Worm (Caenorhabditis elegans) whole organism, L2 larva: ENCODE results near the gene cank-26.

Experiments
- gmeb-1 ChIP-seq: fragments of 150-350 bp; optimal IDR thresholded peaks from 2 replicates; lab custom pipeline; 2014; ENCODE audit warnings: missing biosample characterization, missing genetic modification characterization
- lin-11 ChIP-seq: fragments of 150-350 bp; sonication (generic microtip); optimal IDR thresholded peaks from 2 replicates; lab custom pipeline; 2014; ENCODE audit warnings: missing biosample characterization, missing genetic modification characterization, inconsistent platforms, mixed read lengths
- lin-39 ChIP-seq: fragments of 150-350 bp; optimal IDR thresholded peaks from 2 replicates; lab custom pipeline; 2014; ENCODE audit warnings: missing biosample characterization, missing genetic modification reagents, missing genetic modification characterization
- lsy-2 ChIP-seq, 2 experiments: fragments of 150-350 bp in 1 of 2; sonication (generic microtip) in 1 of 2; optimal IDR thresholded peaks; 2 replicates each; lab custom pipeline; 2014 to 2017; ENCODE audit warnings: missing biosample characterization in 2 of 2, missing genetic modification characterization in 2 of 2
- nhr-11 ChIP-seq: fragments of 150-350 bp; optimal IDR thresholded peaks from 2 replicates; lab custom pipeline; 2014; ENCODE audit warnings: missing biosample characterization, missing genetic modification characterization
- snpc-4 ChIP-seq: fragments of 150-350 bp; optimal IDR thresholded peaks from 2 replicates; lab custom pipeline; 2014; ENCODE audit warnings: missing biosample characterization, missing genetic modification characterization
- unc-55 ChIP-seq: fragments of 150-350 bp; sonication (generic microtip); optimal IDR thresholded peaks from 3 replicates; lab custom pipeline; 2014; ENCODE audit warnings: missing biosample characterization, missing genetic modification reagents, missing genetic modification characterization
- zag-1 ChIP-seq: fragments of 150-350 bp; optimal IDR thresholded peaks from 2 replicates; lab custom pipeline; 2014; ENCODE audit warnings: missing biosample characterization, missing genetic modification characterization
- ztf-1 ChIP-seq: fragments of 200-800 bp; sonication (Bioruptor generic); conservative IDR thresholded peaks from 2 replicates; pipeline ENCODE4 v1.3.6; 2022; ENCODE audit warnings: missing genetic modification characterization, missing compliant biosample characterization
- ztf-11 ChIP-seq: sonication (generic microtip); optimal IDR thresholded peaks from 2 replicates; lab custom pipeline; 2017; ENCODE audit warnings: missing biosample characterization, missing genetic modification characterization

DNA sequence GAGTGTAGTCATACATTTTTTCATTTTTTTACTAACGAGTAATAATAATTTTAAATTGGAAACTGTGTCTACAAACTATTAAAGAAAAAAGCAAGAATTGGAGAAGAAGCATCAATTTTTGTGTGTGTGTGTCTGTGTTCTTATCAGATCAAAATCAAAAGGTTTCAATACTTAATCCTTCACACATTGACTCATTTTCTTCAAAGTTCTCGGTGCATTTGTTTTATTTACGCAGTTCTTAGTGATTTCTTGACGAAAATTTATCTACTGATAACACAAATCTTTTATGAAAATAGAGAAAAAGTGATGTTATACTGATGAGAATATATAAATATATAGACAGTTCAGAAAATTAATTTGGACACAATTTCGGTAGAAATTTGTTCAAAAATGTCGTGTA, 21.1 kb upstream of the cank-26 start, which contains the start of gene clc-22:
- TF ChIP-seq nhr-11 (tag; lab: Kevin White, UChicago) (no peak), unc-55 (GFP tag; lab: Kevin White, UChicago) (no peak), zag-1 (tag; lab: Kevin White, UChicago) (no peak), lsy-2 (tag; optimal IDR thresholded peaks at IDR 0.05; lab: Kevin White, UChicago) (no peak), lin-39 (tag; lab: Kevin White, UChicago) (no peak), gmeb-1 (tag; lab: Kevin White, UChicago) (no peak), snpc-4 (tag; lab: Kevin White, UChicago) (no peak), lin-11 (tag; lab: Kevin White, UChicago) (no peak), ztf-1 (no peak), ztf-11 (tag; lab: Kevin White, UChicago) (no peak)
